Worm (Caenorhabditis elegans): ENCODE results near the gene pdcd-2.

The pdcd-2 gene

DNA sequence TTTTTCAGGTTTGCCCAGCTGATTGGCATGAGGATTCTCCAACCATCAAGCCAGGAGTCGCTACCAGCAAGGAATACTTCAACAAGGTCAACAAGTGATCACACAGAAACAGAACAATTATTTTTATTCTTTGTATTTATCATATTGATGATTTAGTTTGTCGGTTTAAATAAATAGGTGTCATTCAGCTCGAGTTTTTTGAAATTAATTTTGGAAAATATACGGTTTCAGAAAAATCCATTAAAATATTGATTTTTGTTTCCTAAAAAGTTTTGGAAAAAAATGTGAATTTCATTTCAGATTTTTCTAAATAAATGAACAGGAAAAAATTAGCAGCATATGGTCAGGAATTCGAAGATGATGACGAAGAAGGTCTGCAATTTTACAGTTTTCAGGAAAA is 9.6 kb downstream of the pdcd-2 start, which contains the start of gene gpch-1:
gpch-1 (plus strand) TSS at position 301 of the 400 bp plus-strand sequence.
- TF ChIP-seq che-1 (tag; optimal IDR thresholded peaks at IDR 0.05), result no peak
- TF ChIP-seq hlh-30 (tag; optimal IDR thresholded peaks at IDR 0.05; ENCODE audit: insufficient read depth), result no peak
- no peak for TF ChIP-seq mec-3 (tag; optimal IDR thresholded peaks at IDR 0.05; ENCODE audit: borderline replicate concordance)
- no peak for TF ChIP-seq ets-4 (tag; optimal IDR thresholded peaks at IDR 0.05)
- no peak for TF ChIP-seq elt-4 (tag; optimal IDR thresholded peaks at IDR 0.05)
- no peak for TF ChIP-seq ama-1 (optimal IDR thresholded peaks at IDR 0.05)
- TF ChIP-seq ceh-45 (GFP tag; IDR thresholded peaks at IDR 0.05), result no peak
- no peak for TF ChIP-seq hlh-13 (GFP tag; optimal IDR thresholded peaks at IDR 0.05)
- TF ChIP-seq F13H6.1 (tag; optimal IDR thresholded peaks at IDR 0.05), result no peak
- TF ChIP-seq ceh-48 (tag; optimal IDR thresholded peaks at IDR 0.05), result no peak
- TF ChIP-seq sox-4 (tag; optimal IDR thresholded peaks at IDR 0.05), result no peak
- TF ChIP-seq T23F11.4 (GFP tag; optimal IDR thresholded peaks at IDR 0.05), result no peak
- no peak for TF ChIP-seq ceh-14 (tag; optimal IDR thresholded peaks at IDR 0.05)
- TF ChIP-seq nhr-11 (tag; optimal IDR thresholded peaks at IDR 0.05), result no peak
- TF ChIP-seq pros-1 (tag; optimal IDR thresholded peaks at IDR 0.05), result no peak
- TF ChIP-seq Y22D7AL.16 (tag; optimal IDR thresholded peaks at IDR 0.05), result no peak
- no peak for TF ChIP-seq npax-4 (tag; optimal IDR thresholded peaks at IDR 0.05)

DNA sequence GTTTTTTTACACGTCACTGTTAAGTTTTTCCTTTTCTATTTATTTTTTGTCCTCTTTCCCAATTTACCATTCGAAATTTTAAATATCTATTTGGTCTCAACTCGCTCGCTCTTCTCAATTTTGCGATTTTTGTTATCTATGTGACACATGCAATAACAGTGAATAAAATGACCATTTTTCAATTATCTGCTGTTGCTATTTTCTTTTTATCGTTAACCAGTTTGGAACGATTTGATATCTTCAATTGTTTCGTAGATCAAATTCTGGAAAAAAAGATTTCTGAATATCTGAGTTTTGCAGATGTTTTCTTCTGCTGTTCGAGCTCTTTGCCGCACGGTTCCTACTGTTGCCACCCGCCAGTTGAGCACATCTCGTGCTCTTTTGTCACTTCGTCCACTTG is 10.7 kb downstream of the pdcd-2 start, which contains the start of gene prdx-3:
prdx-3 (plus strand) TSS at position 301 of the 400 bp plus-strand sequence.
- TF ChIP-seq ceh-2 (tag; optimal IDR thresholded peaks at IDR 0.05) (no peak), pax-1 (tag; optimal IDR thresholded peaks at IDR 0.05) (no peak), ama-1 (optimal IDR thresholded peaks at IDR 0.05) (no peak), hlh-8 (tag; optimal IDR thresholded peaks at IDR 0.05) (no peak), ceh-14 (tag; optimal IDR thresholded peaks at IDR 0.05) (no peak), unc-42 (tag; optimal IDR thresholded peaks at IDR 0.05) (no peak), nfya-1 (tag; optimal IDR thresholded peaks at IDR 0.05) (no peak), C08G9.2 (tag; optimal IDR thresholded peaks at IDR 0.05) (no peak), dve-1 (tag; optimal IDR thresholded peaks at IDR 0.05) (no peak), ceh-45 (GFP tag; IDR thresholded peaks at IDR 0.05) (no peak), syd-9 (tag; optimal IDR thresholded peaks at IDR 0.05) (no peak), pqm-1 (tag; optimal IDR thresholded peaks at IDR 0.05) (no peak), sox-4 (tag; optimal IDR thresholded peaks at IDR 0.05) (no peak), unc-86 (tag; optimal IDR thresholded peaks at IDR 0.05) (no peak), dmd-4 (tag; optimal IDR thresholded peaks at IDR 0.05; ENCODE audit: borderline replicate concordance) (no peak), K02D7.2 (tag; optimal IDR thresholded peaks at IDR 0.05) (no peak), gmeb-2 (tag; optimal IDR thresholded peaks at IDR 0.05) (no peak), rnt-1 (tag; optimal IDR thresholded peaks at IDR 0.05) (no peak)

ce11 chrIII:4405986-4406385 is 11.9 kb downstream of the pdcd-2 start, which contains the start of gene rnp-4:
Gene rnp-4, plus strand, starts transcription at chrIII:4406286.
- TF ChIP-seq nhr-232 (tag; optimal IDR thresholded peaks at IDR 0.05), result no peak
- no peak for TF ChIP-seq sox-4 (tag; optimal IDR thresholded peaks at IDR 0.05)
- TF ChIP-seq fax-1 (tag; optimal IDR thresholded peaks at IDR 0.05), result no peak
- no peak for TF ChIP-seq ceh-22 (tag; optimal IDR thresholded peaks at IDR 0.05)
- TF ChIP-seq eyg-1 (tag; optimal IDR thresholded peaks at IDR 0.05), result no peak
- no peak for TF ChIP-seq rnt-1 (tag; optimal IDR thresholded peaks at IDR 0.05)
- no peak for TF ChIP-seq che-1 (tag; optimal IDR thresholded peaks at IDR 0.05)
- TF ChIP-seq ahr-1 (tag; optimal IDR thresholded peaks at IDR 0.05), result no peak
- TF ChIP-seq pha-4 (tag; optimal IDR thresholded peaks at IDR 0.05), result no peak
- TF ChIP-seq hlh-13 (GFP tag; optimal IDR thresholded peaks at IDR 0.05), result no peak
- TF ChIP-seq hlh-8 (tag; optimal IDR thresholded peaks at IDR 0.05), result no peak
- TF ChIP-seq ama-1 (optimal IDR thresholded peaks at IDR 0.05), result no peak
- TF ChIP-seq pat-9 (tag; optimal IDR thresholded peaks at IDR 0.05), result no peak
- no peak for TF ChIP-seq elt-2 (tag; optimal IDR thresholded peaks at IDR 0.05)
- no peak for TF ChIP-seq K09A11.1 (tag; optimal IDR thresholded peaks at IDR 0.05; ENCODE audit: insufficient read depth)
- no peak for TF ChIP-seq odd-2 (tag; optimal IDR thresholded peaks at IDR 0.05)
- no peak for TF ChIP-seq ceh-6 (GFP tag; optimal IDR thresholded peaks at IDR 0.05)
- TF ChIP-seq mec-3 (tag; optimal IDR thresholded peaks at IDR 0.05; ENCODE audit: borderline replicate concordance), result no peak
- no peak for TF ChIP-seq K02D7.2 (tag; optimal IDR thresholded peaks at IDR 0.05)
- no peak for TF ChIP-seq unc-55 (GFP tag; optimal IDR thresholded peaks at IDR 0.05)
